Worm (Caenorhabditis elegans) whole organism, L4 larva: Measurements from ENCODE around the gene ZK418.2.

ENCODE experiments used
- ceh-28 ChIP-seq: fragments of 150-350 bp; optimal IDR thresholded peaks from 2 replicates; lab custom pipeline; 2014; ENCODE audit warnings: missing biosample characterization, missing genetic modification reagents, missing genetic modification characterization
- ctbp-1 ChIP-seq: fragments of 200-800 bp; sonication (Bioruptor generic); IDR thresholded peaks from 2 replicates; pipeline ENCODE4 v1.3.6; 2022; ENCODE audit warnings: missing genetic modification reagents, missing genetic modification characterization, missing compliant biosample characterization
- fos-1 ChIP-seq: fragments of 150-350 bp; optimal IDR thresholded peaks from 2 replicates; lab custom pipeline; 2014; ENCODE audit warnings: missing biosample characterization, missing genetic modification characterization
- lim-7 ChIP-seq: fragments of 200-800 bp; sonication (Bioruptor generic); IDR thresholded peaks from 2 replicates; pipeline ENCODE4 v1.3.6; 2022; ENCODE audit warnings: missing genetic modification characterization, missing compliant biosample characterization
- lsy-2 ChIP-seq, 2 experiments: fragments of 150-350 bp in 1 of 2; sonication (generic microtip) in 1 of 2; optimal IDR thresholded peaks; 2 replicates each; lab custom pipeline; 2014 to 2017; ENCODE audit warnings: missing biosample characterization in 2 of 2, missing genetic modification characterization in 2 of 2
- madf-9 ChIP-seq: fragments of 200-800 bp; sonication (Bioruptor generic); conservative IDR thresholded peaks from 2 replicates; pipeline ENCODE4 v1.3.6; 2022; ENCODE audit warnings: missing genetic modification reagents, missing genetic modification characterization, missing compliant biosample characterization
- mdl-1 ChIP-seq, 2 experiments: fragments of 150-350 bp in 1 of 2; sonication (generic microtip) in 1 of 2; optimal IDR thresholded peaks; 2 replicates each; lab custom pipeline; 2014 to 2017; ENCODE audit warnings: missing biosample characterization in 2 of 2, missing genetic modification characterization in 2 of 2
- nhr-10 ChIP-seq: fragments of 150-350 bp; optimal IDR thresholded peaks from 2 replicates; lab custom pipeline; 2014; ENCODE audit warnings: missing biosample characterization, missing genetic modification characterization
- saeg-2 ChIP-seq: fragments of 200-800 bp; sonication (Bioruptor generic); IDR thresholded peaks from 2 replicates; pipeline ENCODE4 v1.3.6; 2022; ENCODE audit warnings: missing genetic modification reagents, missing genetic modification characterization, missing compliant biosample characterization
- zip-2 ChIP-seq: fragments of 150-350 bp; optimal IDR thresholded peaks from 2 replicates; lab custom pipeline; 2014; ENCODE audit warnings: missing biosample characterization, missing genetic modification characterization

DNA sequence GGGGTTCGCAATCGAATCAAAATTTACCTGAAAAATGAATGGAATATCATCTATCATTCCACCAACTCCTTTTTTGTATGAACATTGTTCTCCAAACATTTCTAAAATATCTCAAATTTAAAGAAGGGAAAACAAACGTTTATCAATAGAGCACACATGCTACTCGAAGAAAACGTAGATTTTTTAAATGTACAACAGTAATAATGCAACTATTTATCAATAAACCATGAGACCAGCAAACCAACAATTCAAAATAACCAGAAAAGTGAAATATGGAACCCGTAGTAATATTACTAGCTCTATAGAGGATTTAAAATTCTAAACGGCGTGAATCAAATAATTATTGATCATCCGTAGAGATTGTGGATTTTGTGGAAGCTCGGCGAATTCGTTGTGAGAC lies 12.4 kb upstream of the ZK418.2 start, which contains the start of gene ZK418.6:
- TF ChIP-seq madf-9 (GFP tag; lab: Robert Waterston, UW) (no peak), fos-1 (tag; lab: Kevin White, UChicago) (no peak), lim-7 (GFP tag; lab: Robert Waterston, UW) (no peak), zip-2 (tag; lab: Kevin White, UChicago) (no peak), saeg-2 (no peak), ceh-28 (tag; lab: Kevin White, UChicago) (no peak), mdl-1 (tag; optimal IDR thresholded peaks at IDR 0.05; lab: Kevin White, UChicago) (no peak), nhr-10 (tag; lab: Kevin White, UChicago) (no peak), lsy-2 (tag; optimal IDR thresholded peaks at IDR 0.05; lab: Kevin White, UChicago) (no peak), ctbp-1 (no peak)
